Worm (Caenorhabditis elegans): Measurements from ENCODE around the gene fbxa-81.
"Not testable (repeated sequence)": the region's sequence is repeated elsewhere in the genome, so short reads cannot be mapped to it uniquely, and the experiment has no call there.

fbxa-81 gene

DNA sequence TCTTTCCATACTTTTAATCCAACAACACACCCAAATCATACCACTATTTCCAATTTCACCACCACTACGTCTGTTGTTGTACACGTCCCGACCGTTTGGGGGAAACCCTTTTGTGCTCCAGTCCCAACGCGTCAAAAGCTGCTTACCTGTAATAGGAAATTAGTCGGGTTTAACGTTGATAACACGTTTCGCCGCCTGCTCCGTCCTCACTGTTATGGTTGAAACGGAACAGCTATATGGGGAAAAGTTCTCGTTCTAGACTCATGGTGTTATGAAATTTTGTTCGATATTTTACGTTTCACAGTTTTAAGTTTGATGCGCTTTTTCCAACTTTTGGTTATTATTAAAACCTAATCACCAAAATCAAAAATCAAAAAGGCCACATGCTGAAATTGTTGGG lies 6.0 kb downstream of the fbxa-81 start:
- TF ChIP-seq egl-27 (tag; optimal IDR thresholded peaks at IDR 0.05) (no peak), nhr-76 (tag; optimal IDR thresholded peaks at IDR 0.05) (no peak), pqm-1 (tag; optimal IDR thresholded peaks at IDR 0.05) (peak; percentile 57), elt-2 (tag; optimal IDR thresholded peaks at IDR 0.05) (peak; percentile 50)

DNA sequence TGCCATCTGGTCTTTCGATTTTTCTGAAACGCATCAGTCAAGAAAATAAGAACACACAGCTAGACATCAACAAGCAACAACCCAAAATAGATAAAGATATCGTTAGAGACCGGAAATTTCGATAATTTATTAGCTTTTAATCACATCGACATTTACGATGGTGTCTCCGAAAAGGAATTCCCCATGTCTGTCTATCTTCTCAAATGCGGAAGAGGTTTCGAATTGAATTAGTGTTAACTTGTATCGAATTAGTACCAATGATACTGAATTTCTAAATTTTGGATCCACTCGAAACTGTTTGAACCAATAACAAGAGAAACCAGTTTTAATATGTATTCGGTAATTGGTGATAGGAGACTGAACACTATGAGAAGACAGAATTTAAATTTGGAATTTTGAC lies 7.3 kb downstream of the fbxa-81 start:
- TF ChIP-seq skn-1 (tag; optimal IDR thresholded peaks at IDR 0.05) (no peak), R02D3.7 (tag; optimal IDR thresholded peaks at IDR 0.05) (no peak), ceh-82 (tag; optimal IDR thresholded peaks at IDR 0.05) (no peak), ama-1 (optimal IDR thresholded peaks at IDR 0.05) (no peak), egl-5 (tag; optimal IDR thresholded peaks at IDR 0.05) (no peak)

DNA sequence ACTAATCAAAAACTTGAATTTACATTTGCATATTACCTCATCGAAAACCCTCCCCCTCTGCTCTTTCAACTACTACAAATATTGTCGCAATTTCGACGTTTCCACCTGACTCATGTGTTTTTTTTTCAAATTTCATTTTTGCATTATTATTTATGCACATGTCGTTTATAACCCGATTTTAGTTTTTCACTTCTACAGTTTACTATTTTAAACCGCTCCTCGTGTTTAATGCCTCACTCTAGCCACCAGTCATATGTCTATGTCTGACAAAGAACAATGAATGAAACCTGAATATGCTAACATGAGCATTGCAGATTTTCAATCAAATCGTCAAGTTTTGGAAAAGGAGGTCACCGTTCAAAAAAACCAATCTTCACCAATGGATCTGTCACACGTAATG lies 7.8 kb downstream of the fbxa-81 start, which contains the start of gene T24C2.5:
Gene T24C2.5, plus strand, starts transcription at position 301 of the 400 bp plus-strand sequence.
- TF ChIP-seq lin-39 (tag; optimal IDR thresholded peaks at IDR 0.05) = no peak
- TF ChIP-seq ceh-82 (tag; optimal IDR thresholded peaks at IDR 0.05) = no peak
- TF ChIP-seq ztf-11 (tag; optimal IDR thresholded peaks at IDR 0.05) = no peak
- peak; percentile 0 for TF ChIP-seq pqm-1 (tag; optimal IDR thresholded peaks at IDR 0.05)
- TF ChIP-seq fos-1 (tag; optimal IDR thresholded peaks at IDR 0.05) = no peak

DNA sequence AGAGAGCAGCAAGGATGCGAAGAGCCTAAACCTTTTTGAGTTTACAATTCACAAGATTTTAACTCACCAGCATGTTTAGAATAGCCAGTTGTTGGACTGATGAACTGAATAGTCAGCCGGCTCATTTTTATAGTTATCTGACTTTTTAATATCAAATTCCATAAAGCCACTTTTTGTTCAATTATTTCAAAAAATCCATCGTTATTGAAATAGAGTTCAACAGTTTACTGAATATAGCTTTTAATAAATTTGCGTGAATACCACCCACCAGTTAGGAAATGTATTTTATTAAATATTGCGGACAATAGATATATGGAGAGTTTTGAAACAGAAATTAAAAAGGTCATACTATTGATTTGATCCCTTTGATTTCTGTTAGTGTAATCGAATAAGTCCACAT lies 11.8 kb downstream of the fbxa-81 start, which contains the start of gene nspc-20:
Gene nspc-20, minus strand, starts transcription at position 101 of the 400 bp plus-strand sequence.
- TF ChIP-seq ama-1 (optimal IDR thresholded peaks at IDR 0.05) = no peak
- no peak for TF ChIP-seq R02D3.7 (tag; optimal IDR thresholded peaks at IDR 0.05)
- no peak for TF ChIP-seq egl-27 (tag; optimal IDR thresholded peaks at IDR 0.05)
- TF ChIP-seq lin-39 (tag; optimal IDR thresholded peaks at IDR 0.05) = no peak

DNA sequence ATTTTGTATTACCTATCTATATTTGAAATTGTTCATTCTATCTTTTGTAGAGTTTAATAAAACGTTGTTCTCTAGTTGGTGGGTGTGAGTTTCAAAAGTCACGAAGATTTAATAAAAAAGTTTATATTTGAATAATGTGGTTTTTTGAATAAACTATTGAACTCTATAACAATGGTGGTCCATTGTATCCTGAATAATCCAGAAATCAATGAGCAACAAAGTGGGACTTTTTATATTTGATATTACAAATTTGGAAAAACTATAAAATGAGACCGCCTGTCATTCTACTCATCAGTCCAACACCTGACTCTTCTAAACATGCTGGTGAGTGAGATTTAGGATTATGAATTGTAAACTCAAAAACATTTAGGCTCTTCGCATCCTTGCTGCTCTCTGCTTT lies 13.5 kb downstream of the fbxa-81 start, which contains the start of gene nspc-19:
Gene nspc-19, plus strand, starts transcription at position 301 of the 400 bp plus-strand sequence.
- TF ChIP-seq fkh-2, ceh-9, pha-4 (tag; optimal IDR thresholded peaks at IDR 0.05): not testable (repeated sequence)

DNA sequence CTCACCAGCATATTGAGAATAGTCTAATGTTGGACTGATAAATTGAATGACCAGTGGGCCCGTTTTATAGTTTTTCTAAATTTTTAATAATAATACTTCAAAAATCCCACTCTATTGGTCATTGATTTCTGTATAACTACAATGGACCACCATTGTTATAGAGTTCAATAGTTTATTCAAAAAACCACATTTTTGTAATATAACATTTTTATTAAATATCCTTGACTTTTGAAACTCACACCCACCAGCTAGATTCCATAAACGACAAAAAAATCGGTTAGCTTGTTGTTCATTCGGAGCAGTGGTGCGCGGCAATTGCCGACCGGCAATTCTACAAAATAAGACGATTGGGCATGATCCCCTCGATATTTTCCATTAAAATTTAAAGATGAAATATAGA lies 14.3 kb downstream of the fbxa-81 start, which contains the start of gene nspc-18:
Gene nspc-18, minus strand, starts transcription at position 101 of the 400 bp plus-strand sequence.
- TF ChIP-seq fos-1 (tag; optimal IDR thresholded peaks at IDR 0.05) (no peak), nhr-23 (tag; optimal IDR thresholded peaks at IDR 0.05) (no peak), unc-39 (tag; optimal IDR thresholded peaks at IDR 0.05) (no peak), mdl-1 (tag; optimal IDR thresholded peaks at IDR 0.05) (no peak), ceh-16 (tag; optimal IDR thresholded peaks at IDR 0.05) (no peak), egl-27 (tag; optimal IDR thresholded peaks at IDR 0.05) (no peak), daf-12 (tag; optimal IDR thresholded peaks at IDR 0.05) (no peak), ceh-9 (tag; optimal IDR thresholded peaks at IDR 0.05) (no peak), R02D3.7 (tag; optimal IDR thresholded peaks at IDR 0.05) (no peak), unc-62 (GFP tag; optimal IDR thresholded peaks at IDR 0.05) (no peak), jun-1 (tag; optimal IDR thresholded peaks at IDR 0.05) (no peak), zag-1 (tag; optimal IDR thresholded peaks at IDR 0.05) (no peak), ZK546.5 (tag; optimal IDR thresholded peaks at IDR 0.05) (no peak)

DNA sequence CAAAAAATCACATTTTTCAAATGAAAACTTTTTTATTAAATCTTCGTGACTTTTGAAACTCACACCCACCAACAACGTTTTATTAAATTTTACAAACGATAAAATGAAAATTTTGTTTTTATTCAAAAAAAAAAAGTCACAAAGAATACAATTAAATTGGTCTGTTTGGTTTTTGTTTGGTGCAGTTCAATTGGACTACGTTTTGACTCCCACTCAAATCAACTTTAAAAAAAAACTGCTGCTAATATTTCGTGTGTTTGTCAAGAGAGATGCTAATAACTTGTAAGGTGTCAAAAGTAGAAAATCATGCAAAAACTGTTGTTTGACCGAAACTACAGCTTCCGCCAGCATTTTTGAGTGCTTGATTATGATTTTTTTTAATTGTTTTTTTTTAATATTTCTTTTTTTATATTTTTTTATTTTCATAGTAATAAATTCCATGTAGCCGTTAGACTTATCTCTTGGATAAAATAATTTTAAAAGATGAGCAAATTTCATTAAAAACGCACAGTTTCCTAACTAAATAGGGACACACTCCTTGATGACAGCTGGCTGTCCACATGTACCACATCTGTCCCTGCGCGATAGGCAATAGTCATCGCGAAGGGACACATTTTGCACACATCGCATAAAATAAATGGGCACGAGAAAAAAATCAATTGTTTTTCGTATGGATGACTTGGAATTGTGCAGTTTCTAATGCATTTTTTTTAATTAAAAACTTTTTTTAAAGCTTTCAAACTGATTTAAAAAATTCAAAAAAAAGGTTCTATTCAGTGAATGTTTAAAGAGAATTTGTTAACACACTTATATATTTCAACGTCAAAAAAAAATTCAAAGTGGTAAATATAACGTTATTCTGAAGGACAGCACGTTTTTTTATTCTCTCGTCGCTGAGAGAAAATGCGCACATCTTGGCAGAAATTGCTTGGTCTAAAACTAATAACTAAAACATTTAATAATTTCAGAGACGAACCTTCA lies 16.3 kb downstream of the fbxa-81 start:
- TF ChIP-seq ama-1 (optimal IDR thresholded peaks at IDR 0.05) (peak; percentile 73), nhr-12 (tag; optimal IDR thresholded peaks at IDR 0.05) (peak; percentile 38), ceh-16 (tag; optimal IDR thresholded peaks at IDR 0.05) (peak; percentile 87), nhr-23 (tag; optimal IDR thresholded peaks at IDR 0.05) (peak; percentile 99), R02D3.7 (tag; optimal IDR thresholded peaks at IDR 0.05) (peak; percentile 96), lin-15B (tag; optimal IDR thresholded peaks at IDR 0.05) (peak; percentile 49), ztf-11 (tag; optimal IDR thresholded peaks at IDR 0.05) (peak; percentile 74), nhr-77 (tag; optimal IDR thresholded peaks at IDR 0.05) (peak; percentile 99), fos-1 (tag; optimal IDR thresholded peaks at IDR 0.05) (peak; percentile 99), zag-1 (tag; optimal IDR thresholded peaks at IDR 0.05) (peak; percentile 96), ztf-4 (tag; optimal IDR thresholded peaks at IDR 0.05) (peak; percentile 94), nhr-28 (tag; optimal IDR thresholded peaks at IDR 0.05) (peak; percentile 73), pha-4 (tag; optimal IDR thresholded peaks at IDR 0.05) (peak; percentile 96), eor-1 (tag; optimal IDR thresholded peaks at IDR 0.05) (peak in 1 of 2 experiments; percentile 86), lsy-12 (tag; optimal IDR thresholded peaks at IDR 0.05) (peak; percentile 97), ceh-28 (tag; optimal IDR thresholded peaks at IDR 0.05) (peak; percentile 100), aly-2 (tag; optimal IDR thresholded peaks at IDR 0.05) (peak; percentile 96), unc-62 (GFP tag; optimal IDR thresholded peaks at IDR 0.05) (peak; percentile 100), snpc-4 (tag; optimal IDR thresholded peaks at IDR 0.05) (peak; percentile 94), lin-39 (tag; optimal IDR thresholded peaks at IDR 0.05) (peak; percentile 100), ceh-82 (tag; optimal IDR thresholded peaks at IDR 0.05) (peak; percentile 100), skn-1 (tag; optimal IDR thresholded peaks at IDR 0.05) (peak; percentile 99), fkh-2 (tag; optimal IDR thresholded peaks at IDR 0.05) (peak; percentile 84), daf-12 (tag; optimal IDR thresholded peaks at IDR 0.05) (peak; percentile 97), unc-39 (tag; optimal IDR thresholded peaks at IDR 0.05) (peak; percentile 25), nhr-11 (tag; optimal IDR thresholded peaks at IDR 0.05) (peak; percentile 96)

Data from whole organism, L3 larva.